Worm (Caenorhabditis elegans): ENCODE results near the gene F13D11.3.

Gene F13D11.3

DNA sequence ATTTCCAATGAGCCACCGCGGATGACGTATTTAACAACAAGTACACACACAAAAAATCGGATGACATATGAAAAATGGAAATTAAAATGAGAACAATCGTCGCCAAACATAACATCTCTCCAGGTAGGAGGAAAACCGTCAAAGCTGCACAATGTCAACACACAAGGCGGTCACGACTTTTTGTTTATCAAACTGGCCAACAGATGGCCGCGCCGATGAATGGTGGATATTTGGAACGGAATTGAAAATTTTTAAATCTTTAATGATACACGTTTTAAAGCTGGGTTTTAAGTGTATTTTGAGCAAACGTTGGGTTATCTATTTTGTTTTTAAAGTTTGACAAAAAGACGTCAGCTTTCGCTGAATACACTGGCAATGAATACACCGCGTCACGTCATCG lies 24.4 kb downstream of the F13D11.3 start:
- peak; percentile 85 for TF ChIP-seq pha-4 (tag; optimal IDR thresholded peaks at IDR 0.05)
- TF ChIP-seq sptf-1 (tag; optimal IDR thresholded peaks at IDR 0.05), result no peak
- peak; percentile 3 for TF ChIP-seq ham-2 (GFP tag; optimal IDR thresholded peaks at IDR 0.05)

ce11 chrX:5780672-5781182 lies 25.0 kb downstream of the F13D11.3 start, which contains the start of gene sft-4:
sft-4 (minus strand) TSS chrX:5780722.
- TF ChIP-seq unc-39 (tag; optimal IDR thresholded peaks at IDR 0.05) (no peak), ztf-11 (tag; optimal IDR thresholded peaks at IDR 0.05) (no peak), elt-3 (tag; optimal IDR thresholded peaks at IDR 0.05) (no peak), unc-62 (GFP tag; optimal IDR thresholded peaks at IDR 0.05) (peak; percentile 71), unc-120 (tag; optimal IDR thresholded peaks at IDR 0.05; ENCODE audit: poor library complexity, severe bottlenecking) (peak; percentile 47), hlh-1 (tag; optimal IDR thresholded peaks at IDR 0.05) (peak; percentile 80), elt-1 (tag; optimal IDR thresholded peaks at IDR 0.05; ENCODE audit: borderline replicate concordance, insufficient read depth) (peak; percentile 56), lsy-2 (tag; optimal IDR thresholded peaks at IDR 0.05) (no peak), ces-1 (GFP tag; optimal IDR thresholded peaks at IDR 0.05) (no peak), lin-32 (GFP tag; optimal IDR thresholded peaks at IDR 0.05) (no peak)

ce11 chrX:5775804-5776252 lies 29.9 kb downstream of the F13D11.3 start:
- no peak for TF ChIP-seq drap-1 (GFP tag; optimal IDR thresholded peaks at IDR 0.05)
- TF ChIP-seq nhr-237 (tag; optimal IDR thresholded peaks at IDR 0.05), result no peak
- TF ChIP-seq nhr-28 (tag; optimal IDR thresholded peaks at IDR 0.05), result no peak
- TF ChIP-seq unc-62 (GFP tag; optimal IDR thresholded peaks at IDR 0.05), result peak; percentile 51
- no peak for TF ChIP-seq blmp-1 (tag; optimal IDR thresholded peaks at IDR 0.05)
- no peak for TF ChIP-seq ceh-43 (GFP tag; optimal IDR thresholded peaks at IDR 0.05)
- no peak for TF ChIP-seq ztf-11 (tag; optimal IDR thresholded peaks at IDR 0.05)
- no peak for TF ChIP-seq snpc-4 (tag; optimal IDR thresholded peaks at IDR 0.05)
- peak; percentile 48 for TF ChIP-seq hlh-1 (tag; optimal IDR thresholded peaks at IDR 0.05)
- no peak for TF ChIP-seq unc-120 (tag; optimal IDR thresholded peaks at IDR 0.05; ENCODE audit: poor library complexity, severe bottlenecking)
- no peak for TF ChIP-seq unc-39 (tag; optimal IDR thresholded peaks at IDR 0.05)
- no peak for TF ChIP-seq M03D4.4 (tag; optimal IDR thresholded peaks at IDR 0.05)
- TF ChIP-seq lsy-2 (tag; optimal IDR thresholded peaks at IDR 0.05), result peak; percentile 9
- peak; percentile 43 for TF ChIP-seq mls-2 (tag; optimal IDR thresholded peaks at IDR 0.05)
- no peak for TF ChIP-seq zip-8 (tag; optimal IDR thresholded peaks at IDR 0.05)
- no peak for TF ChIP-seq elt-1 (tag; optimal IDR thresholded peaks at IDR 0.05; ENCODE audit: borderline replicate concordance, insufficient read depth)
- no peak for TF ChIP-seq lin-13 (tag; optimal IDR thresholded peaks at IDR 0.05)
- TF ChIP-seq nhr-12 (tag; optimal IDR thresholded peaks at IDR 0.05), result no peak
- no peak for TF ChIP-seq ham-2 (GFP tag; optimal IDR thresholded peaks at IDR 0.05)
- TF ChIP-seq mab-5 (tag; optimal IDR thresholded peaks at IDR 0.05), result no peak
- no peak for TF ChIP-seq nhr-2 (tag; optimal IDR thresholded peaks at IDR 0.05)
- peak; percentile 78 for TF ChIP-seq cnd-1 (tag; optimal IDR thresholded peaks at IDR 0.05)
- peak; percentile 54 for TF ChIP-seq lin-32 (GFP tag; optimal IDR thresholded peaks at IDR 0.05)
- no peak for TF ChIP-seq tbx-8 (GFP tag; optimal IDR thresholded peaks at IDR 0.05)
- TF ChIP-seq sptf-1 (tag; optimal IDR thresholded peaks at IDR 0.05), result peak; percentile 22
- no peak for TF ChIP-seq ceh-83 (GFP tag; optimal IDR thresholded peaks at IDR 0.05)
- TF ChIP-seq bed-3 (GFP tag; optimal IDR thresholded peaks at IDR 0.05), result no peak
- peak; percentile 38 for TF ChIP-seq ces-1 (GFP tag; optimal IDR thresholded peaks at IDR 0.05)
- TF ChIP-seq elt-3 (tag; optimal IDR thresholded peaks at IDR 0.05), result no peak
- TF ChIP-seq mep-1 (tag; optimal IDR thresholded peaks at IDR 0.05), result peak; percentile 44
- no peak for TF ChIP-seq sem-2 (GFP tag; optimal IDR thresholded peaks at IDR 0.05)
- no peak for TF ChIP-seq nhr-76 (tag; optimal IDR thresholded peaks at IDR 0.05)
- TF ChIP-seq ceh-39 (tag; optimal IDR thresholded peaks at IDR 0.05), result peak; percentile 31
- TF ChIP-seq flh-1 (GFP tag; optimal IDR thresholded peaks at IDR 0.05), result no peak
- TF ChIP-seq pha-4 (tag; optimal IDR thresholded peaks at IDR 0.05), result no peak

ce11 chrX:5773471-5773870 lies 32.3 kb downstream of the F13D11.3 start, which contains the start of gene sym-3:
sym-3 (plus strand) TSS chrX:5773771.
- TF ChIP-seq elt-3 (tag; optimal IDR thresholded peaks at IDR 0.05), result no peak
- TF ChIP-seq ham-2 (GFP tag; optimal IDR thresholded peaks at IDR 0.05), result no peak
- no peak for TF ChIP-seq hlh-1 (tag; optimal IDR thresholded peaks at IDR 0.05)
- no peak for TF ChIP-seq flh-1 (GFP tag; optimal IDR thresholded peaks at IDR 0.05)
- no peak for TF ChIP-seq mep-1 (tag; optimal IDR thresholded peaks at IDR 0.05)
- no peak for TF ChIP-seq nhr-28 (tag; optimal IDR thresholded peaks at IDR 0.05)
- TF ChIP-seq unc-39 (tag; optimal IDR thresholded peaks at IDR 0.05), result no peak
- no peak for TF ChIP-seq lin-32 (GFP tag; optimal IDR thresholded peaks at IDR 0.05)
- TF ChIP-seq elt-1 (tag; optimal IDR thresholded peaks at IDR 0.05; ENCODE audit: borderline replicate concordance, insufficient read depth), result no peak
- no peak for TF ChIP-seq mab-5 (tag; optimal IDR thresholded peaks at IDR 0.05)
- no peak for TF ChIP-seq ztf-11 (tag; optimal IDR thresholded peaks at IDR 0.05)
- TF ChIP-seq lsy-2 (tag; optimal IDR thresholded peaks at IDR 0.05), result no peak
- TF ChIP-seq ceh-43 (GFP tag; optimal IDR thresholded peaks at IDR 0.05), result no peak
- TF ChIP-seq sptf-1 (tag; optimal IDR thresholded peaks at IDR 0.05), result no peak
- no peak for TF ChIP-seq pha-4 (tag; optimal IDR thresholded peaks at IDR 0.05)
- no peak for TF ChIP-seq unc-120 (tag; optimal IDR thresholded peaks at IDR 0.05; ENCODE audit: poor library complexity, severe bottlenecking)
- TF ChIP-seq M03D4.4 (tag; optimal IDR thresholded peaks at IDR 0.05), result no peak
